Worm (Caenorhabditis elegans): Measurements from ENCODE around the gene sqv-2.

- TF ChIP-seq ama-1 (optimal IDR thresholded peaks at IDR 0.05) (no peak), B0310.2 (tag; optimal IDR thresholded peaks at IDR 0.05) (no peak), scrt-1 (GFP tag; IDR thresholded peaks at IDR 0.05) (no peak), pes-1 (GFP tag; IDR thresholded peaks at IDR 0.05) (no peak), hmbx-1 (tag; optimal IDR thresholded peaks at IDR 0.05) (no peak)
Measured at ce11 chrII:2931564-2931963, 37.4 kb upstream of the sqv-2 start.
